Fruit fly (Drosophila melanogaster) whole organism, adult: ENCODE measurements around the gene fusl.

Source experiments
- CG11617 ChIP-seq: fragments of 200-800 bp; sonication (Bioruptor generic); optimal IDR thresholded peaks from 2 replicates; lab custom pipeline; 2017; ENCODE audit warnings: mild to moderate bottlenecking, missing biosample characterization, missing genetic modification reagents, missing genetic modification characterization
- CG14711 ChIP-seq: fragments of 200-800 bp; sonication (Bioruptor generic); optimal IDR thresholded peaks from 2 replicates; lab custom pipeline; 2018; ENCODE audit warnings: missing biosample characterization, mild to moderate bottlenecking, missing genetic modification characterization, moderate library complexity
- CG33017 ChIP-seq: fragments of 200-800 bp; sonication (Bioruptor generic); optimal IDR thresholded peaks from 2 replicates; lab custom pipeline; 2018; ENCODE audit warnings: missing biosample characterization, mild to moderate bottlenecking, missing genetic modification characterization, moderate library complexity
- CG7045 ChIP-seq: fragments of 200-800 bp; sonication (Bioruptor generic); optimal IDR thresholded peaks from 2 replicates; lab custom pipeline; 2017; ENCODE audit warnings: missing biosample characterization, mild to moderate bottlenecking, missing genetic modification characterization
- Mnt ChIP-seq: fragments of 200-800 bp; sonication (Bioruptor generic); optimal IDR thresholded peaks from 2 replicates; lab custom pipeline; 2016; ENCODE audit warnings: missing biosample characterization, mild to moderate bottlenecking, missing genetic modification characterization
- bab1 ChIP-seq: fragments of 200-800 bp; sonication (Bioruptor generic); optimal IDR thresholded peaks from 3 replicates; lab custom pipeline; 2019; ENCODE audit warnings: missing biosample characterization, mild to moderate bottlenecking, missing genetic modification characterization, moderate library complexity
- cnc ChIP-seq, 2 experiments: fragments of >200 bp; optimal IDR thresholded peaks; 2 replicates each; lab custom pipeline; 2017
- ovo ChIP-seq: fragments of 200-800 bp; sonication (Bioruptor generic); optimal IDR thresholded peaks from 2 replicates; lab custom pipeline; 2016; ENCODE audit warnings: missing biosample characterization, missing genetic modification characterization
- tj ChIP-seq: fragments of 200-800 bp; sonication (Bioruptor generic); optimal IDR thresholded peaks from 3 replicates; lab custom pipeline; 2017; ENCODE audit warnings: missing biosample characterization, mild to moderate bottlenecking, missing genetic modification characterization, moderate library complexity

- no peak for TF ChIP-seq CG7045
- TF ChIP-seq cnc (optimal IDR thresholded peaks at IDR 0.05; lab: Kevin White, UChicago), result no peak
- TF ChIP-seq bab1 (GFP tag; lab: Kevin White, UChicago), result no peak
- TF ChIP-seq CG33017 (tag; lab: Kevin White, UChicago), result no peak
- TF ChIP-seq CG14711 (tag; lab: Kevin White, UChicago), result no peak
- TF ChIP-seq ovo, result no peak
- no peak for TF ChIP-seq tj (GFP tag; lab: Kevin White, UChicago)
- no peak for TF ChIP-seq Mnt
- TF ChIP-seq CG11617 (GFP tag; lab: Kevin White, UChicago), result no peak
These were observed 37.6 kb downstream of the fusl start for dm6 chr2L:5300237-5300668.
